Fruit fly (Drosophila melanogaster) whole organism, embryonic: ENCODE results near the gene Atf3.

ENCODE experiments used
- Antp ChIP-seq: fragments of 200-800 bp; sonication (Bioruptor generic); optimal IDR thresholded peaks from 3 replicates; lab custom pipeline; 2016; ENCODE audit warnings: missing biosample characterization, missing genetic modification characterization
- CG6254 ChIP-seq: fragments of 200-800 bp; sonication (Bioruptor generic); optimal IDR thresholded peaks from 3 replicates; lab custom pipeline; 2017; ENCODE audit warnings: mild to moderate bottlenecking, missing biosample characterization, missing genetic modification reagents, missing genetic modification characterization
- Pdp1 ChIP-seq, 2 experiments: fragments of 200-800 bp; sonication (Bioruptor generic); optimal IDR thresholded peaks; 3 replicates each; lab custom pipeline; 2016; ENCODE audit warnings: missing biosample characterization in 2 of 2, missing genetic modification characterization in 2 of 2, mild to moderate bottlenecking in 1 of 2, moderate library complexity in 1 of 2

- no peak for TF ChIP-seq Pdp1 (GFP tag; optimal IDR thresholded peaks at IDR 0.05; lab: Kevin White, UChicago)
- TF ChIP-seq Antp (GFP tag; lab: Kevin White, UChicago), result no peak
- TF ChIP-seq CG6254, result no peak
Observed at dm6 chrX:1284238-1284637, 9.2 kb upstream of the Atf3 start.
